Fruit fly (Drosophila melanogaster): Measurements from ENCODE around the gene Polr2B.
A peak's percentile ranks its signal among the peaks of the same experiment; 100 is the strongest.

Polr2B gene

DNA sequence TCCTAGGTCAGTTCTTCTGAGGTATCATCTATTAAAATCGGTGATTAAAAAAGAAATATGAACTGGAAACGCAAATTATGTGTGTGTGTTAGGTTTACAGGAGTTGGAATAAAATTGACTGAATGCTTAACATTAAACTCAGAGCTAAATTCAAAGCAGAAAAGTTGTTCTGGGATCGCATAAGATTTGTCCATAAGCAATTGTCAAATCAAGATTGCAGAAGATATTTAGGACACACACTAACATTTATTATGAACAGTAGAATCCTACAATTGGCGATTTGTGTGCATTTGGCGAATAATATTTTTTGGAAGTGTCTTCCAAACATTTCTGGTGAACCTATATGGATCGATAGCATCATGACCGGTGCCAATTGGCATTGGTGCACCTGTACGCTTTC lies 31.7 kb downstream of the Polr2B start, which contains the start of gene CG31533:
Gene CG31533, minus strand, starts transcription at position 101 of the 400 bp plus-strand sequence.
- no peak for TF ChIP-seq TFAM (GFP tag; optimal IDR thresholded peaks at IDR 0.05)

DNA sequence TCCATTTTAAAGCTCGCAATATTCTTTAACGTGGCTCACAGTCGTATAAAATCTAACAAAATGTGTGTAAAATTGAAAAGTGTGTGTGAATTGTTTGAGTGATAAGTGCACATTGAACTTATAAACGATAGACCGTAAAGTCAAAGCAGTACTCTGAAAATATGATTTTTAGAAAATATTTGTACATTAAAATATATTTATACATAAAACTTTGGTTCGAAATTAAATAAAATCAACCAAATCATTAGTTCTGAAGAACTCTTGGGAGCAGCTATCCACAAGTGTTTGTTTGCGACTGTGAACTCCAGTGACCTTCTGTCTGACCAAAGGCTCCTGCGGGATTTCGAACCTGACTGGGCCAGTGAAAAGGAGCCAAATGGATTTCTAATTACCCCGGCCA lies 34.6 kb downstream of the Polr2B start, which contains the start of gene CG31327:
Gene CG31327, minus strand, starts transcription at position 101 of the 400 bp plus-strand sequence.
- TF ChIP-seq bab2 (GFP tag; optimal IDR thresholded peaks at IDR 0.05) (no peak), CG17612 (GFP tag; IDR thresholded peaks at IDR 0.05) (no peak), CG8388 (GFP tag; optimal IDR thresholded peaks at IDR 0.05) (no peak), mld (GFP tag; IDR thresholded peaks at IDR 0.05; ENCODE audit: partially characterized antibody) (no peak), Rx (GFP tag; IDR thresholded peaks at IDR 0.05) (no peak), scrt (GFP tag; optimal IDR thresholded peaks at IDR 0.05) (no peak), ssp (GFP tag; IDR thresholded peaks at IDR 0.05) (no peak), oc (tag; optimal IDR thresholded peaks at IDR 0.05) (no peak), Hand (GFP tag; optimal IDR thresholded peaks at IDR 0.05) (no peak), CG13775 (GFP tag; optimal IDR thresholded peaks at IDR 0.05) (no peak), p53 (GFP tag; optimal IDR thresholded peaks at IDR 0.05) (no peak), Spps (tag; optimal IDR thresholded peaks at IDR 0.05) (no peak), Rfx (GFP tag; IDR thresholded peaks at IDR 0.05) (no peak), tup (GFP tag; optimal IDR thresholded peaks at IDR 0.05) (no peak), Oaz (GFP tag; IDR thresholded peaks at IDR 0.05) (no peak), dmrt11E (tag; optimal IDR thresholded peaks at IDR 0.05) (no peak)

DNA sequence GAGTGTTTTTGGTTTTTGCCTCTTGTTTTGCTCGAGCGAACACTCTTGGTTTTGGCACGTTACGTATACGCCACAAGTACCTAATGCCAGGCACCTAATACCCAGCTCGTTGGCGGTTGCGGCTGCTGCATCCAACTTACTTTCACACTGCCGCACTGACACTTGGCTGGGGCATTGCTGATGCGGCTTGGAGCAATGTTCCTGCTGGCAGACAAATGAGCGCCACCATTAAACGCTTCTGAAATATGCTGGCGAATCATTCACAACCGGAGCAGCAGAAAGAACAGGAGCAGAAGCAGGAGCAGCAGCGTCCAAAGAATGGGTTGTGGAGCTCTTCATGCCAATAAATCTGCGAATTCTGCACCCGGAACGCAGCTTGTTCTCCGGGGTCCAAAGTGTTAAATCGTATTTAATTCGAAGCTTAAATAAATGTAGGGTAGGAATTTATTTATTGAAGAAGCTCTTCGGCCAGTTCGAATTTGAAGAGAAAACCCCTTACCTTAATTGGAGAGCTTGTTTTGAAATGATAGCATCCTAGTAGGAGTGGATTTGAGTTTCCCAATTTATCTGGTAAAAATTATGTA lies 36.7 kb downstream of the Polr2B start, which contains the start of gene CG3199:
Gene CG3199, plus strand, starts transcription at position 534 of the 584 bp plus-strand sequence.
- TF ChIP-seq stc (GFP tag; IDR thresholded peaks at IDR 0.05) (no peak), Ets65A (GFP tag) (peak; percentile 91), MTF-1 (GFP tag; optimal IDR thresholded peaks at IDR 0.05; ENCODE audit: borderline replicate concordance) (no peak), CG8478 (optimal IDR thresholded peaks at IDR 0.05) (no peak), pnt (GFP tag; optimal IDR thresholded peaks at IDR 0.05) (no peak)

All from whole organism, embryonic.